Fruit fly (Drosophila melanogaster) whole organism, adult: ENCODE measurements around the gene mdy.

Source experiments
- CG11617 ChIP-seq: fragments of 200-800 bp; sonication (Bioruptor generic); optimal IDR thresholded peaks from 2 replicates; lab custom pipeline; 2017; ENCODE audit warnings: mild to moderate bottlenecking, missing biosample characterization, missing genetic modification reagents, missing genetic modification characterization
- CG12768 ChIP-seq: fragments of 200-800 bp; sonication (Bioruptor generic); optimal IDR thresholded peaks from 2 replicates; lab custom pipeline; 2017; ENCODE audit warnings: missing biosample characterization, missing genetic modification characterization, mild to moderate bottlenecking, moderate library complexity, missing genetic modification reagents
- CG14711 ChIP-seq: fragments of 200-800 bp; sonication (Bioruptor generic); optimal IDR thresholded peaks from 2 replicates; lab custom pipeline; 2018; ENCODE audit warnings: missing biosample characterization, mild to moderate bottlenecking, missing genetic modification characterization, moderate library complexity
- CG1620 ChIP-seq: fragments of 200-800 bp; sonication (Bioruptor generic); optimal IDR thresholded peaks from 2 replicates; lab custom pipeline; 2016; ENCODE audit warnings: missing biosample characterization, missing genetic modification characterization
- CG33017 ChIP-seq: fragments of 200-800 bp; sonication (Bioruptor generic); optimal IDR thresholded peaks from 2 replicates; lab custom pipeline; 2018; ENCODE audit warnings: missing biosample characterization, mild to moderate bottlenecking, missing genetic modification characterization, moderate library complexity
- CG5204 ChIP-seq: fragments of 200-800 bp; sonication (Bioruptor generic); optimal IDR thresholded peaks from 2 replicates; lab custom pipeline; 2016; ENCODE audit warnings: missing biosample characterization, missing genetic modification characterization
- CG7045 ChIP-seq: fragments of 200-800 bp; sonication (Bioruptor generic); optimal IDR thresholded peaks from 2 replicates; lab custom pipeline; 2017; ENCODE audit warnings: missing biosample characterization, mild to moderate bottlenecking, missing genetic modification characterization
- CG7101 ChIP-seq: fragments of 200-800 bp; sonication (Bioruptor generic); optimal IDR thresholded peaks from 2 replicates; lab custom pipeline; 2018; ENCODE audit warnings: missing biosample characterization, mild to moderate bottlenecking, missing genetic modification characterization, moderate library complexity
- Clk ChIP-seq: fragments of 200-800 bp; sonication (Bioruptor generic); optimal IDR thresholded peaks from 2 replicates; lab custom pipeline; 2017; ENCODE audit warnings: missing biosample characterization, missing genetic modification characterization
- Crg-1 ChIP-seq: fragments of 200-800 bp; sonication (Bioruptor generic); optimal IDR thresholded peaks from 2 replicates; lab custom pipeline; 2016; ENCODE audit warnings: missing biosample characterization, missing genetic modification characterization
- Hr96 ChIP-seq: fragments of 200-800 bp; sonication (Bioruptor generic); optimal IDR thresholded peaks from 2 replicates; lab custom pipeline; 2016; ENCODE audit warnings: missing biosample characterization, missing genetic modification characterization
- Mnt ChIP-seq: fragments of 200-800 bp; sonication (Bioruptor generic); optimal IDR thresholded peaks from 2 replicates; lab custom pipeline; 2016; ENCODE audit warnings: missing biosample characterization, mild to moderate bottlenecking, missing genetic modification characterization
- bab1 ChIP-seq: fragments of 200-800 bp; sonication (Bioruptor generic); optimal IDR thresholded peaks from 3 replicates; lab custom pipeline; 2019; ENCODE audit warnings: missing biosample characterization, mild to moderate bottlenecking, missing genetic modification characterization, moderate library complexity
- cic ChIP-seq: fragments of 200-800 bp; sonication (Bioruptor generic); optimal IDR thresholded peaks from 2 replicates; lab custom pipeline; 2017; ENCODE audit warnings: missing biosample characterization, mild to moderate bottlenecking, missing genetic modification characterization, moderate library complexity
- cnc ChIP-seq, 2 experiments: fragments of >200 bp; optimal IDR thresholded peaks; 2 replicates each; lab custom pipeline; 2017
- kay ChIP-seq: fragments of 200-800 bp; sonication (Bioruptor generic); peaks from one replicate; lab custom pipeline; 2016; ENCODE audit warnings: missing biosample characterization, missing genetic modification characterization, borderline replicate concordance
- ovo ChIP-seq: fragments of 200-800 bp; sonication (Bioruptor generic); optimal IDR thresholded peaks from 2 replicates; lab custom pipeline; 2016; ENCODE audit warnings: missing biosample characterization, missing genetic modification characterization
- pad ChIP-seq: fragments of 200-800 bp; sonication (Bioruptor generic); optimal IDR thresholded peaks from 3 replicates; lab custom pipeline; 2017; ENCODE audit warnings: missing biosample characterization, missing genetic modification characterization, mild to moderate bottlenecking, moderate library complexity, missing genetic modification reagents
- tj ChIP-seq: fragments of 200-800 bp; sonication (Bioruptor generic); optimal IDR thresholded peaks from 3 replicates; lab custom pipeline; 2017; ENCODE audit warnings: missing biosample characterization, mild to moderate bottlenecking, missing genetic modification characterization, moderate library complexity
- toe ChIP-seq: fragments of 200-800 bp; sonication (Bioruptor generic); optimal IDR thresholded peaks from 2 replicates; lab custom pipeline; 2016; ENCODE audit warnings: missing biosample characterization, missing genetic modification characterization

mdy gene

DNA sequence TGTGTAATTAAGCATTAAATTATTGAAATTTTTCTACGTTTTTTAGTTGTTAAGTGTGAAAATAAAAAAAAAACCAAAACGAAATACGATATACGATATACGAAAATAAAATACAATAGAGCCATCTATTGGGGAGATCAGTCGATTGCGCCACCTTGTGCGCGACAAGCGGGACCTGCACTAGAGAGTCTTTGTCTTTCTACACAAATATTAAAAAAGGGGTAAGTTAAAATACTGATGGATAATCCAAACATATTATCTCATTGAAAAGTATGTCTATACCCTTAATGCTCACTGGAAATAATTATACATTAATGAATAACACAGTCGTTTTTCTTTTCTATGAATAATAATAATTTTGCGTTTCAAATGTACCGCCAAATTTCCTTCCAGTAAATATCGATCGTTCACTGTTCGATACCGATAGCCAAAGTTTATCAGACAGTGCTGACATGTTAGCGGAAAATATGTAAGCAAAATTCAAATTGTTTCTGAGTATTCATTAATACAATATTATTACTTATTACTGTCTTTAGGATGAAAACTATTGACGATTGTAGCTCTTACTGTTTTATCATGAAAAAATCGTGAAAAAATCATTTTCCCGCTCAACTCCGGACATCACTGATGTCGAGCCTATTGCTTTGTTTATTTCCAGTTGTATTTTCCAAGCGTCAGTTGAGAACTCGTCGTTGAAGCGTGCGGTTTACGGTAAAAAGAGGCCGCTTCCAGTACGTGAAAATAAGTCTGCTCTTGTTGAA lies at the start of gene mdy:
Gene mdy, plus strand, starts transcription at position 672 of the 761 bp plus-strand sequence.
- peak; percentile 27 for TF ChIP-seq CG11617 (GFP tag; lab: Kevin White, UChicago)
- TF ChIP-seq Clk (GFP tag; lab: Kevin White, UChicago) = no peak
- TF ChIP-seq CG7045 = no peak
- TF ChIP-seq kay = peak; percentile 92
- peak; percentile 27 for TF ChIP-seq CG14711
- TF ChIP-seq CG5204 = peak; percentile 70
- TF ChIP-seq bab1 (GFP tag; lab: Kevin White, UChicago) = peak; percentile 65
- no peak for TF ChIP-seq tj
- TF ChIP-seq cic (GFP tag; lab: Kevin White, UChicago) = peak; percentile 1
- TF ChIP-seq Crg-1 = no peak
- peak; percentile 35 for TF ChIP-seq CG1620 (GFP tag; lab: Kevin White, UChicago)
- peak; percentile 13 for TF ChIP-seq CG7101
- TF ChIP-seq cnc (optimal IDR thresholded peaks at IDR 0.05; lab: Kevin White, UChicago) = no peak
- peak; percentile 57 for TF ChIP-seq Hr96 (GFP tag; lab: Kevin White, UChicago)
- TF ChIP-seq ovo = peak; percentile 25
- peak; percentile 79 for TF ChIP-seq Mnt
- peak; percentile 64 for TF ChIP-seq pad
- TF ChIP-seq toe (GFP tag; lab: Kevin White, UChicago) = peak; percentile 28
- peak; percentile 13 for TF ChIP-seq CG33017 (tag; lab: Kevin White, UChicago)
- no peak for TF ChIP-seq CG12768

DNA sequence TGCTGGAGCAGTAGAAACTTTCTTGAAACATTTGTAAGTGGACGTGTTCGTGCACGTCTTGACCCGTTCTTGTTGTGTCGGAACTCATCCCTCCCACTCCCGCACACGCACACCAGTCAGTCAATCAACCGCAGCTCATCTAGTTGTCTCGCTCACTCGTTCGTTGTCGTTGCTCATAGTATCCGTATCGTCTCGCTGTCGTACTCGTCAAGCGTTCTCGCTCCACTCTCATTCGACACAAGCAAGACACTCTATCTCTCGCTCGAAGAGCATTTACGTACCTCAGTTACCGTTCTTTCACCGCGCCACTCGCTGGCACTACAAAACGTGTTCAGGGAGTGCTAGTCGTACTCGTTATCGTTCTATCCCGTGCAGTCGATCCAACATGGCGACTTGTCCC lies 28.9 kb upstream of the mdy start:
- no peak for TF ChIP-seq ovo
- TF ChIP-seq CG1620 (GFP tag; lab: Kevin White, UChicago) = no peak
- no peak for TF ChIP-seq CG12768

DNA sequence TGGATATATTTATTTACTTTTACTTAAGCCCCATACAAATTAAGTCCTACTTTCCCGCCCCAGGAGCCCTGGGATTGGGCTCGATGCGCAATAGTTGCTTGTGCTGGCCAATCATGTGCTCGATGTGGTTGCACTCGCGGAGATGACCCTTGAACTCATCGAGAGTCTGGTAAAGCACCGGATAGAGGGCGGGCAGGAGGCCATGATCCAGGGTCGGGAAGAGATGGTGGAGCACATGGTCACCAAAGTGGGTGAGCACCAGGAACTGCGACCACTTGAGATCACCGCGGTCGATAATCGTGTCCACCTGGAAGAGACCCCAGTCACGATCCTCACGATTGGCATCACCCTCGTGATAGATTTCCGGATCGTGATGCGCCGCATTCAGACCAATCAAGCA lies 27.6 kb upstream of the mdy start:
- TF ChIP-seq CG11617 (GFP tag; lab: Kevin White, UChicago) = no peak
- TF ChIP-seq kay = peak; percentile 2

DNA sequence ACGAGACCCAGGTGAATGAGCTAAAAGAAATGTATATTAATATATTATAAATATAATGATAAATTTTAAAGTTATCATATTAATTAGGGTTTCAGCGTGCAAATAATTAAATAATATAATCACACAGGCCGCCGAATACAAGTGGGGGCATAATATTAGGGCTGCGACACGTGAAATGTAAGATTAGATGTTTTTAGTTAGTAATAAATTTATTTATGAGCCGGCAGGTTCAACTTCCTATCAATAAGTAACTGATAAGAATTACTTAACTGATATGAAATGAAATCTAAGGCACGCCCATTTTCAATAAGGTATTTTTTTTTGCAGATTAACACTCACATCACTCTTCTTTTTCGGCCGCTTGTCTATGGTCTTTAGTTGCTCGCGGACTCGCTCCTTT lies 26.6 kb upstream of the mdy start:
- TF ChIP-seq cnc (optimal IDR thresholded peaks at IDR 0.05; lab: Kevin White, UChicago) = no peak
- no peak for TF ChIP-seq CG14711
- TF ChIP-seq Clk (GFP tag; lab: Kevin White, UChicago) = no peak
- no peak for TF ChIP-seq CG7101
- TF ChIP-seq CG11617 (GFP tag; lab: Kevin White, UChicago) = no peak
- TF ChIP-seq Hr96 (GFP tag; lab: Kevin White, UChicago) = no peak
- no peak for TF ChIP-seq Crg-1
- no peak for TF ChIP-seq kay
- TF ChIP-seq pad = no peak
- TF ChIP-seq cic (GFP tag; lab: Kevin White, UChicago) = no peak
- no peak for TF ChIP-seq CG1620 (GFP tag; lab: Kevin White, UChicago)
- no peak for TF ChIP-seq toe (GFP tag; lab: Kevin White, UChicago)
- no peak for TF ChIP-seq CG5204
- TF ChIP-seq Mnt = no peak
- TF ChIP-seq CG7045 = no peak
- TF ChIP-seq ovo = no peak
- no peak for TF ChIP-seq bab1 (GFP tag; lab: Kevin White, UChicago)
- no peak for TF ChIP-seq CG33017 (tag; lab: Kevin White, UChicago)
- TF ChIP-seq tj = no peak

DNA sequence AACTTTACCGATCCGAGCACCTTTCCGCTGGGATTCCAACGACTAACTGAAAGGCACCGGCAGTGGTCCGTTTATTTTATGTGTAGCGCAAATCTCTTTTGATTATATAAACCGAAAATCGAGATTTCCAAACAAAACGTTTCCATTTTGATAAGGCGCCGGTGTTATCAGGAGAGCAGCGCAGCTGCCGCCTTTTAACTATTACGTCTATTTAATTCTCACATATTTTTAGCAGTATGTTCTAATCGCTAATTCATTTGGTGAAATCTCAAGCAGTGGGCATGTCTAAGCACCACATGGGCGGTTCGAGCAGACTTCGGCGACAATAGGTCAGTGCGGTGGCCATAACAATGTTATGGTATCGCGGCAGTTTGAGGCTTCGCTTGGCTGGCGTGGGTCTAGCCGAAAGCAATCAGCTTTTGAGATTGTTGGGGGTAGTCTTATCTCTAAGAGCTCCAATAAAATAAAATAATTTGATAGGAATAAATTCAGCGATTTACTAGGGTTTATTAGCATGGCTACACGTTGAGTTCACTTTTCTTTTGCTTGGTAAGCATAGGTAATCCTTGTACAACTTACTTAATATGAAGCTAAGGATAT lies 25.7 kb upstream of the mdy start, which contains the start of gene Cyt-b5-r:
Gene Cyt-b5-r, minus strand, starts transcription at position 51 of the 600 bp plus-strand sequence.
- TF ChIP-seq Clk (GFP tag; lab: Kevin White, UChicago) = no peak
- TF ChIP-seq cnc (optimal IDR thresholded peaks at IDR 0.05; lab: Kevin White, UChicago) = no peak
- TF ChIP-seq CG12768 = no peak
- TF ChIP-seq tj = no peak
- peak; percentile 6 for TF ChIP-seq Mnt
- peak; percentile 5 for TF ChIP-seq cic (GFP tag; lab: Kevin White, UChicago)
- no peak for TF ChIP-seq CG33017 (tag; lab: Kevin White, UChicago)

DNA sequence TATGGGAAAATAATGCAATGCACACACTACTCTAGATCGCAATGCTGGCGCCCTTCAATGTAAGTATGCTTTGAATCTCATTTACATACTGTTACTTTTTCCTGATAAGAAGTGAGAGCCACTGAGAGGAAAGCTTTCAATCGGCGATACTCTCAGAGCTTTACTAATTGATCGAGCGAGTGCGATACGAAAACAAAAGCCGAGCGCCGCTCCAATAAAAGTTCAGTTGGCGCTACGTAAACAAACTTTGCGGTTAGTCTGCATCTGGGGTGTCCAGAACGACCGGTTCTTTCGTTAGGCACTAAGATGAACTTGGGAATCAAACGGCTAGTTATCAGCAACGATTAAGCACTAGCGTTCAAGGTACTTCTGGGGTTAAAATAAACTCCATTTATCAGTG lies 25.1 kb upstream of the mdy start, which contains the start of gene CG17928:
Gene CG17928, plus strand, starts transcription at position 224 of the 400 bp plus-strand sequence.
- TF ChIP-seq kay (peak; percentile 74), cnc (optimal IDR thresholded peaks at IDR 0.05; lab: Kevin White, UChicago) (no peak), CG14711 (no peak), Clk (GFP tag; lab: Kevin White, UChicago) (no peak)

DNA sequence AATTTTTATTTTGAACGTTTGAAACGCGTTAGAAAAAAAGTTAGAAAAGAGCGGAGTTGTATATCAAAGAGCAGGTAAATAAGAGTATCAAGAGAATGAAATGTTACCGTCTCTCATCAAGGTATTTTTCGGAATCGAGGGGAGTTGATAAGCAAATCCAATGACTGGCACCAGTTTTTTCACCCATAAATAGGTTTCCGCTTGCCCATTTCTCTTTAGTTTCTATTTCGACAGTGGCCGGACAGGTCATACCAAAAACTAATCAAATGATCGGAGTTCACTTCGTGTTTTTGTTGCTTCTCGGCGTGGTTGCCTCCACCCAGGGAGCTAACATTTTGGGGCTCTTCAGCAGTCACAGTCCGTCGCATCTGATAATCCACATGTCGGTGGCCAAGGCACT lies 22.5 kb upstream of the mdy start, which contains the start of gene Ugt37C2:
Gene Ugt37C2, plus strand, starts transcription at position 242 of the 400 bp plus-strand sequence.
- TF ChIP-seq Clk (GFP tag; lab: Kevin White, UChicago) (no peak), toe (GFP tag; lab: Kevin White, UChicago) (no peak), CG33017 (tag; lab: Kevin White, UChicago) (no peak), tj (no peak), CG5204 (no peak), kay (no peak), CG11617 (GFP tag; lab: Kevin White, UChicago) (no peak), pad (no peak), ovo (no peak), cnc (optimal IDR thresholded peaks at IDR 0.05; lab: Kevin White, UChicago) (no peak), Mnt (no peak), cic (GFP tag; lab: Kevin White, UChicago) (no peak), Hr96 (GFP tag; lab: Kevin White, UChicago) (no peak), CG7101 (no peak), CG12768 (no peak), bab1 (GFP tag; lab: Kevin White, UChicago) (no peak), CG14711 (no peak)
